Worm (Caenorhabditis elegans) whole organism, late embryonic: ENCODE measurements around the gene C16C10.8.

Experiments
- F13H6.1 ChIP-seq: sonication (generic microtip); optimal IDR thresholded peaks from 2 replicates; lab custom pipeline; 2016; ENCODE audit warnings: missing genetic modification characterization, missing compliant biosample characterization
- K09A11.1 ChIP-seq: sonication (generic microtip); optimal IDR thresholded peaks from 2 replicates; lab custom pipeline; 2017; ENCODE audit warnings: antibody characterized with exemption, mild to moderate bottlenecking, missing genetic modification characterization, missing compliant biosample characterization; ENCODE audit not compliant: insufficient read depth
- ahr-1 ChIP-seq: sonication (generic microtip); optimal IDR thresholded peaks from 2 replicates; lab custom pipeline; 2016; ENCODE audit warnings: missing genetic modification characterization, missing compliant biosample characterization
- ama-1 ChIP-seq: fragments of 150-350 bp; optimal IDR thresholded peaks from 2 replicates; lab custom pipeline; 2014
- che-1 ChIP-seq: sonication (generic microtip); optimal IDR thresholded peaks from 2 replicates; lab custom pipeline; 2016; ENCODE audit warnings: mild to moderate bottlenecking, missing genetic modification characterization, missing compliant biosample characterization
- elt-2 ChIP-seq: sonication (generic microtip); optimal IDR thresholded peaks from 2 replicates; lab custom pipeline; 2016; ENCODE audit warnings: missing genetic modification reagents, missing genetic modification characterization, missing compliant biosample characterization
- ets-4 ChIP-seq: sonication (generic microtip); optimal IDR thresholded peaks from 2 replicates; lab custom pipeline; 2016; ENCODE audit warnings: missing genetic modification characterization, missing compliant biosample characterization
- fax-1 ChIP-seq: sonication (generic microtip); optimal IDR thresholded peaks from 2 replicates; lab custom pipeline; 2016; ENCODE audit warnings: missing genotype, missing genetic modification characterization, missing compliant biosample characterization
- hlh-13 ChIP-seq: fragments of 200-800 bp; sonication (Bioruptor generic); optimal IDR thresholded peaks from 2 replicates; lab custom pipeline; 2018; ENCODE audit warnings: mild to moderate bottlenecking, missing genetic modification characterization, missing compliant biosample characterization
- nfya-1 ChIP-seq: sonication (generic microtip); optimal IDR thresholded peaks from 2 replicates; lab custom pipeline; 2017; ENCODE audit warnings: missing genetic modification characterization, mild to moderate bottlenecking, missing compliant biosample characterization, antibody characterized with exemption, moderate library complexity
- nhr-11 ChIP-seq: fragments of 150-350 bp; optimal IDR thresholded peaks from 2 replicates; lab custom pipeline; 2014; ENCODE audit warnings: missing biosample characterization, missing genetic modification characterization
- pqm-1 ChIP-seq: sonication (generic microtip); optimal IDR thresholded peaks from 2 replicates; lab custom pipeline; 2016; ENCODE audit warnings: missing genetic modification characterization, missing compliant biosample characterization
- unc-3 ChIP-seq, 2 experiments: fragments of 200-800 bp in 1 of 2; sonication (Bioruptor generic) in 1 of 2; sonication (generic microtip) in 1 of 2; conservative IDR thresholded peaks in 1 of 2; optimal IDR thresholded peaks in 1 of 2; 2 replicates each; pipeline versions ENCODE4 v1.3.6 to Lab custom; 2016 to 2022; ENCODE audit warnings: missing compliant biosample characterization in 2 of 2, missing genetic modification characterization in 2 of 2, missing genetic modification reagents in 1 of 2

DNA sequence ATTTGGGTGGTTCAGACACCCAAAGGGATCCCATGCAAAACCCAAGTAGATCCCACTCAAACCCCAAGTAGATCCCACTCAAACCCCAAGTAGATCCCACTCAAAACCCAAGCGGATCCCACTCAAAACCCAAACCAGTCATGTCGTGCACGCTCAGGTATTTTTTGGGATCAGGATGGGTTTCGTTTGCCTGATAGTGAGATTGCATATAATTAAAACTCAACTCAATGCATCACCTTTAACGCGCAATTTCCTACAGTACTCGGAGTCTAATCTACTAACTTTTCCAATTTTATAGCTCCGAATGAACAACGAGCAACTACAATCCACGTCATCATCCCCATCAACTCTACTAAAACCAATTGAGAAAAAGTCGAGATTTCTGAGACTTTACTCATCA, 45.2 kb upstream of the C16C10.8 start, which contains the start of gene phlp-2:
- no peak for TF ChIP-seq pqm-1 (tag; lab: Kevin White, UChicago)
- no peak for TF ChIP-seq ets-4 (tag; lab: Kevin White, UChicago)
- TF ChIP-seq F13H6.1 (tag; lab: Kevin White, UChicago): no peak
- no peak for TF ChIP-seq elt-2 (tag; lab: Kevin White, UChicago)
- TF ChIP-seq nfya-1 (tag; lab: Kevin White, UChicago): no peak
- TF ChIP-seq K09A11.1: no peak
- TF ChIP-seq hlh-13: no peak
- TF ChIP-seq ahr-1: no peak
- TF ChIP-seq che-1 (tag; lab: Kevin White, UChicago): no peak
- TF ChIP-seq ama-1: no peak
- no peak for TF ChIP-seq nhr-11 (tag; lab: Kevin White, UChicago)
- TF ChIP-seq unc-3 (GFP tag; conservative IDR thresholded peaks at IDR 0.05; lab: Robert Waterston, UW): no peak
- no peak for TF ChIP-seq unc-3 (tag; optimal IDR thresholded peaks at IDR 0.05; lab: Kevin White, UChicago)
- no peak for TF ChIP-seq fax-1 (tag; lab: Kevin White, UChicago)
